Fruit fly (Drosophila melanogaster): ENCODE measurements around the gene barc.

DNA sequence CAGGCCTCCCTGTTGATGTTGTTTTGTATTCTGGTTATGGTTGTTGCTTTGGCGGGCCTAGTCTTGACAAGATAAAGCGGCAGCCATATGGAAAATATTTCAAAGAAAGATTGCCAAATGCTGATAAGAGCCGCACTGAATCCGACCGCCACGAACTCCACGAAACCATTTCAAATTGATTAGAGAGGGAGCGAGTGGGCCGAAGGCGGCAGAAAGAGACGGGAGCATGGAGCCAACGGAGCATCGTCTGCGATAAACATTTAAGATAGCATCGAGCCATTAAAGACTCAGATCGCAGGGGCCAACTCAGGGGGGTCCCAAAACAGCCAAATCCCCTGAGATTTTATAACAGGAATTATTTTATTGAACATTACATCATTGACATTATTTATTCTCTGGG, 32.7 kb downstream of the barc start:
- TF ChIP-seq rn (GFP tag; IDR thresholded peaks at IDR 0.05) (no peak), EcR (GFP tag; optimal IDR thresholded peaks at IDR 0.05) (no peak), CG10348 (GFP tag; IDR thresholded peaks at IDR 0.05) (no peak)
